Fruit fly (Drosophila melanogaster) whole organism, embryonic: Measurements from ENCODE around the gene CG17108.
A peak's percentile ranks its signal among the peaks of the same experiment; 100 is the strongest.

Experiments
- Aef1 ChIP-seq: fragments of 200-800 bp; sonication (Bioruptor generic); IDR thresholded peaks from 3 replicates; pipeline ENCODE4 v1.3.6; 2022; ENCODE audit warnings: missing biosample characterization, missing genetic modification characterization
- Antp ChIP-seq: fragments of 200-800 bp; sonication (Bioruptor generic); optimal IDR thresholded peaks from 3 replicates; lab custom pipeline; 2016; ENCODE audit warnings: missing biosample characterization, missing genetic modification characterization
- Atf3 ChIP-seq: fragments of 200-800 bp; sonication (Bioruptor generic); optimal IDR thresholded peaks from 3 replicates; lab custom pipeline; 2016; ENCODE audit warnings: missing biosample characterization, missing genetic modification characterization
- CG11398 ChIP-seq: fragments of 200-800 bp; sonication (Bioruptor generic); optimal IDR thresholded peaks from 2 replicates; lab custom pipeline; 2016; ENCODE audit warnings: missing biosample characterization, missing genetic modification characterization
- CG11696 ChIP-seq: fragments of 200-800 bp; sonication (Bioruptor generic); IDR thresholded peaks from 2 replicates; pipeline ENCODE4 v1.3.6; 2022; ENCODE audit warnings: missing biosample characterization, missing genetic modification characterization
- CG12299 ChIP-seq: fragments of 200-800 bp; sonication (Bioruptor generic); optimal IDR thresholded peaks from 2 replicates; lab custom pipeline; 2018; ENCODE audit warnings: missing biosample characterization, mild to moderate bottlenecking, missing genetic modification characterization
- CG15601 ChIP-seq: fragments of 200-800 bp; sonication (Bioruptor generic); optimal IDR thresholded peaks from 3 replicates; lab custom pipeline; 2019; ENCODE audit warnings: missing biosample characterization, mild to moderate bottlenecking, missing genetic modification characterization, moderate library complexity
- CG1792 ChIP-seq: fragments of 200-800 bp; sonication (Bioruptor generic); optimal IDR thresholded peaks from 2 replicates; lab custom pipeline; 2016; ENCODE audit warnings: missing biosample characterization, missing genetic modification characterization
- CG18011 ChIP-seq: fragments of 200-800 bp; sonication (Bioruptor generic); optimal IDR thresholded peaks from 2 replicates; lab custom pipeline; 2017; ENCODE audit warnings: missing biosample characterization, missing genetic modification characterization, mild to moderate bottlenecking, moderate library complexity, missing genotype
- CG2120 ChIP-seq: fragments of 200-800 bp; sonication (Bioruptor generic); optimal IDR thresholded peaks from 3 replicates; lab custom pipeline; 2016; ENCODE audit warnings: missing biosample characterization, missing genetic modification characterization
- CG3163 ChIP-seq: fragments of 200-800 bp; sonication (Bioruptor generic); optimal IDR thresholded peaks from 3 replicates; lab custom pipeline; 2016; ENCODE audit warnings: missing biosample characterization, missing genetic modification characterization
- CG32772 ChIP-seq: fragments of 200-800 bp; sonication (Bioruptor generic); IDR thresholded peaks from 2 replicates; pipeline ENCODE4 v1.3.6; 2022; ENCODE audit warnings: missing biosample characterization, missing genetic modification characterization
- CG34224 ChIP-seq: fragments of 200-800 bp; sonication (Bioruptor generic); IDR thresholded peaks from 3 replicates; pipeline ENCODE4 v1.3.6; 2022; ENCODE audit warnings: missing biosample characterization, missing genetic modification characterization; ENCODE audit not compliant: partially characterized antibody
- CG4404 ChIP-seq: fragments of 200-800 bp; sonication (Bioruptor generic); IDR thresholded peaks from 2 replicates; pipeline ENCODE4 v1.3.6; 2022; ENCODE audit warnings: missing biosample characterization, missing genetic modification characterization
- CG4730 ChIP-seq: fragments of 200-800 bp; sonication (Bioruptor generic); IDR thresholded peaks from 2 replicates; pipeline ENCODE4 v1.3.6; 2022; ENCODE audit warnings: missing biosample characterization, missing genetic modification characterization
- CG4854 ChIP-seq: fragments of 200-800 bp; sonication (Bioruptor generic); optimal IDR thresholded peaks from 2 replicates; lab custom pipeline; 2016; ENCODE audit warnings: missing biosample characterization, missing genetic modification characterization, inconsistent platforms
- CG6654 ChIP-seq: fragments of 200-800 bp; sonication (Bioruptor generic); optimal IDR thresholded peaks from 2 replicates; lab custom pipeline; 2017; ENCODE audit warnings: missing biosample characterization, mild to moderate bottlenecking, missing genetic modification characterization
- CG6683 ChIP-seq: fragments of 200-800 bp; sonication (Bioruptor generic); optimal IDR thresholded peaks from 2 replicates; lab custom pipeline; 2017; ENCODE audit warnings: missing biosample characterization, mild to moderate bottlenecking, missing genetic modification characterization, missing genetic modification reagents
- CG9437 ChIP-seq: fragments of 200-800 bp; sonication (Bioruptor generic); optimal IDR thresholded peaks from 2 replicates; lab custom pipeline; 2018; ENCODE audit warnings: missing biosample characterization, mild to moderate bottlenecking, missing genetic modification characterization
- CTCF ChIP-seq: fragments of 200-800 bp; sonication (Bioruptor generic); optimal IDR thresholded peaks from 2 replicates; lab custom pipeline; 2017; ENCODE audit warnings: missing biosample characterization, mild to moderate bottlenecking, missing genetic modification characterization, moderate library complexity
- Camta ChIP-seq: fragments of 200-800 bp; sonication (Bioruptor generic); optimal IDR thresholded peaks from 2 replicates; lab custom pipeline; 2016; ENCODE audit warnings: missing biosample characterization, missing genetic modification characterization
- CrebB ChIP-seq: fragments of 200-800 bp; sonication (Bioruptor generic); optimal IDR thresholded peaks from 3 replicates; lab custom pipeline; 2018; ENCODE audit warnings: missing biosample characterization, mild to moderate bottlenecking, missing genetic modification characterization
- Dp ChIP-seq: fragments of 200-800 bp; sonication (Bioruptor generic); optimal IDR thresholded peaks from 2 replicates; lab custom pipeline; 2018; ENCODE audit warnings: missing biosample characterization, mild to moderate bottlenecking, missing genetic modification characterization, moderate library complexity
- Dref ChIP-seq: fragments of 200-800 bp; sonication (Bioruptor generic); IDR thresholded peaks from 2 replicates; pipeline ENCODE4 v1.3.6; 2022; ENCODE audit warnings: missing biosample characterization, missing genetic modification characterization
- E2f2 ChIP-seq: fragments of 200-800 bp; sonication (Bioruptor generic); IDR thresholded peaks from 2 replicates; pipeline ENCODE4 v1.3.6; 2022; ENCODE audit warnings: missing biosample characterization, missing genetic modification characterization
- Fer1 ChIP-seq: fragments of 200-800 bp; sonication (Bioruptor generic); optimal IDR thresholded peaks from 2 replicates; lab custom pipeline; 2017; ENCODE audit warnings: missing biosample characterization, mild to moderate bottlenecking, missing genetic modification characterization
- Fer2 ChIP-seq: fragments of 200-800 bp; sonication (Bioruptor generic); optimal IDR thresholded peaks from 2 replicates; lab custom pipeline; 2018; ENCODE audit warnings: missing biosample characterization, mild to moderate bottlenecking, missing genetic modification characterization, moderate library complexity
- HLH3B ChIP-seq: fragments of 200-800 bp; sonication (Bioruptor generic); IDR thresholded peaks from 2 replicates; pipeline ENCODE4 v1.3.6; 2022; ENCODE audit warnings: missing biosample characterization, missing genetic modification characterization
- Mad ChIP-seq: fragments of 200-800 bp; sonication (Bioruptor generic); optimal IDR thresholded peaks from 2 replicates; lab custom pipeline; 2016; ENCODE audit warnings: missing biosample characterization, missing genetic modification characterization
- NK7.1 ChIP-seq: fragments of 200-800 bp; sonication (Bioruptor generic); optimal IDR thresholded peaks from 3 replicates; lab custom pipeline; 2016; ENCODE audit warnings: missing biosample characterization, missing genetic modification characterization
- Neu2 ChIP-seq: fragments of 200-800 bp; sonication (Bioruptor generic); optimal IDR thresholded peaks from 3 replicates; lab custom pipeline; 2016; ENCODE audit warnings: missing biosample characterization, missing genetic modification characterization, borderline replicate concordance
- Rx ChIP-seq: fragments of 200-800 bp; sonication (Bioruptor generic); IDR thresholded peaks from 2 replicates; pipeline ENCODE4 v1.3.6; 2022; ENCODE audit warnings: missing biosample characterization, missing genetic modification characterization
- Side ChIP-seq: fragments of 200-800 bp; sonication (Bioruptor generic); optimal IDR thresholded peaks from 2 replicates; lab custom pipeline; 2016; ENCODE audit warnings: missing biosample characterization, missing genetic modification characterization
- Sox100B ChIP-seq: fragments of 200-800 bp; sonication (Bioruptor generic); optimal IDR thresholded peaks from 3 replicates; lab custom pipeline; 2018; ENCODE audit warnings: missing biosample characterization, mild to moderate bottlenecking, missing genetic modification characterization
- Sox102F ChIP-seq: fragments of 200-800 bp; sonication (Bioruptor generic); optimal IDR thresholded peaks from 2 replicates; lab custom pipeline; 2018; ENCODE audit warnings: missing biosample characterization, mild to moderate bottlenecking, missing genetic modification characterization, moderate library complexity
- Spps ChIP-seq: fragments of 200-800 bp; sonication (Bioruptor generic); optimal IDR thresholded peaks from 2 replicates; lab custom pipeline; 2018; ENCODE audit warnings: missing biosample characterization, mild to moderate bottlenecking, missing genetic modification characterization
- chm ChIP-seq: fragments of 200-800 bp; sonication (Bioruptor generic); IDR thresholded peaks from 2 replicates; pipeline ENCODE4 v1.3.6; 2022; ENCODE audit warnings: missing biosample characterization, missing genetic modification characterization
- crol ChIP-seq: fragments of 200-800 bp; sonication (Bioruptor generic); IDR thresholded peaks from 2 replicates; pipeline ENCODE4 v1.3.6; 2022; ENCODE audit warnings: missing biosample characterization, missing genetic modification characterization
- dysf ChIP-seq: fragments of 200-800 bp; sonication (Bioruptor generic); IDR thresholded peaks from 3 replicates; pipeline ENCODE4 v1.3.6; 2022; ENCODE audit warnings: missing biosample characterization, missing genetic modification characterization
- gfzf ChIP-seq: fragments of 200-800 bp; sonication (Bioruptor generic); optimal IDR thresholded peaks from 2 replicates; lab custom pipeline; 2016; ENCODE audit warnings: missing biosample characterization, mild to moderate bottlenecking, missing genetic modification characterization, moderate library complexity
- hth ChIP-seq: fragments of >200 bp; optimal IDR thresholded peaks from 2 replicates; lab custom pipeline; 2017; ENCODE audit warnings: inconsistent platforms
- jigr1 ChIP-seq: fragments of 200-800 bp; sonication (Bioruptor generic); IDR thresholded peaks from 3 replicates; pipeline ENCODE4 v1.3.6; 2022; ENCODE audit warnings: missing biosample characterization, missing genetic modification characterization
- mirr ChIP-seq: fragments of 200-800 bp; sonication (Bioruptor generic); optimal IDR thresholded peaks from 3 replicates; lab custom pipeline; 2018; ENCODE audit warnings: missing biosample characterization, mild to moderate bottlenecking, missing genetic modification characterization
- nau ChIP-seq: fragments of 200-800 bp; sonication (Bioruptor generic); optimal IDR thresholded peaks from 3 replicates; lab custom pipeline; 2017; ENCODE audit warnings: missing biosample characterization, mild to moderate bottlenecking, missing genetic modification characterization, missing genetic modification reagents
- pan ChIP-seq, 4 experiments: fragments of >200 bp in 3 of 4; fragments of 200-800 bp in 1 of 4; sonication (Bioruptor generic) in 1 of 4; optimal IDR thresholded peaks in 3 of 4; IDR thresholded peaks in 1 of 4; 2 replicates each; pipeline versions ENCODE4 v1.3.6 to Lab custom; 2017 to 2022; ENCODE audit warnings: missing biosample characterization in 2 of 4, missing genetic modification characterization in 2 of 4, mixed read lengths in 1 of 4
- pnt ChIP-seq: fragments of 200-800 bp; sonication (Bioruptor generic); optimal IDR thresholded peaks from 3 replicates; lab custom pipeline; 2016; ENCODE audit warnings: missing biosample characterization, missing genetic modification characterization
- pum ChIP-seq: fragments of 200-800 bp; sonication (Bioruptor generic); optimal IDR thresholded peaks from 2 replicates; lab custom pipeline; 2016; ENCODE audit warnings: missing biosample characterization, missing genetic modification characterization
- pzg ChIP-seq: fragments of 200-800 bp; sonication (Bioruptor generic); optimal IDR thresholded peaks from 3 replicates; lab custom pipeline; 2018; ENCODE audit warnings: missing biosample characterization, mild to moderate bottlenecking, missing genetic modification characterization, moderate library complexity
- ro ChIP-seq: fragments of 200-800 bp; sonication (Bioruptor generic); IDR thresholded peaks from 2 replicates; pipeline ENCODE4 v1.3.6; 2022; ENCODE audit warnings: missing biosample characterization, missing genetic modification characterization
- run ChIP-seq: fragments of 200-800 bp; sonication (Bioruptor generic); optimal IDR thresholded peaks from 3 replicates; lab custom pipeline; 2018; ENCODE audit warnings: missing biosample characterization, mild to moderate bottlenecking, missing genetic modification characterization
- schlank ChIP-seq: fragments of 200-800 bp; sonication (Bioruptor generic); optimal IDR thresholded peaks from 2 replicates; lab custom pipeline; 2018; ENCODE audit warnings: missing biosample characterization, mild to moderate bottlenecking, missing genetic modification characterization
- vnd ChIP-seq: fragments of 200-800 bp; sonication (Bioruptor generic); IDR thresholded peaks from 3 replicates; pipeline ENCODE4 v1.3.6; 2022; ENCODE audit warnings: missing biosample characterization, missing genetic modification characterization; ENCODE audit not compliant: partially characterized antibody

CG17108 gene

DNA sequence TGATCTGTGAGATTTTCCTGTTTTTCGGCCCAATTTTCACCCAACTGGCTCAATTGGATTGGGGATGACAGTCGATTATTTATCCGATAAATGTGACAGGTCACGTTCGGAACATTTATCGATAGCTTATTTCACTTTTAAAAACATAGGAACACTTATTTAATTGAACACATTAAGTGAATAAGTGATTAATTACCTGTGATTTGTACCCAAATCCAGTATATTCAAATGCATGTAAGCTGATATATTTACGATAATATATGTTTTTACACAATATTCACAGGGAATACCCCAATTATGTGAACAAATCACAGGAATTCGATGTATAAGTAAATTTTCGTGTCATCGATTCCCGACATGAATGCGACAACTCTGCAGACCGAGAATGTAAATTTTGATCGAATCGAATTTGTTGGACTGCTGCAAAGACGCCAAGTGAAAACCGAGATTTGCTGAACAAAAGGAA, 38.5 kb upstream of the CG17108 start, which contains the start of the genes EMC3 and Dpy-30L1 (continued):
- TF ChIP-seq Dref (GFP tag; lab: Robert Waterston, UW) (peak; percentile 74), Sox102F (no peak), CTCF (GFP tag; lab: Kevin White, UChicago) (no peak), CG1792 (GFP tag; lab: Kevin White, UChicago) (peak; percentile 28), Sox100B (GFP tag; lab: Kevin White, UChicago) (no peak), gfzf (GFP tag; lab: Kevin White, UChicago) (peak; percentile 7), hth (lab: Kevin White, UChicago) (no peak), nau (no peak), pan (optimal IDR thresholded peaks at IDR 0.05; lab: Kevin White, UChicago) (no peak), pan (GFP tag; optimal IDR thresholded peaks at IDR 0.05 in 1 of 2, IDR thresholded peaks at IDR 0.05 in 1 of 2) (peak in 1 of 2 experiments; percentile 53), HLH3B (GFP tag; lab: Robert Waterston, UW) (no peak), CG3163 (GFP tag; lab: Kevin White, UChicago) (peak; percentile 12), CG4730 (GFP tag; lab: Robert Waterston, UW) (peak; percentile 32; the same call in 1 of the 2 replicates), CG6654 (no peak), Side (GFP tag; lab: Kevin White, UChicago) (peak; percentile 3), CG2120 (GFP tag; lab: Kevin White, UChicago) (peak; percentile 79), jigr1 (no peak), Spps (no peak), CG11696 (no peak), CG4404 (GFP tag; lab: Robert Waterston, UW) (no peak), CG18011 (peak; percentile 33), pzg (GFP tag; lab: Kevin White, UChicago) (peak; percentile 72), Fer1 (GFP tag; lab: Kevin White, UChicago) (peak; percentile 57), CG6683 (no peak), NK7.1 (GFP tag; lab: Kevin White, UChicago) (peak; percentile 26), dysf (GFP tag; lab: Robert Waterston, UW) (peak; percentile 57; the same call in 2 of the 3 replicates), CG34224 (GFP tag; lab: Robert Waterston, UW) (peak; percentile 81), Mad (GFP tag; lab: Kevin White, UChicago) (no peak), E2f2 (GFP tag; lab: Robert Waterston, UW) (peak; percentile 54; the same call in 1 of the 2 replicates), CG15601 (peak; percentile 79), mirr (GFP tag; lab: Kevin White, UChicago) (no peak), Antp (peak; percentile 57), chm (GFP tag; lab: Robert Waterston, UW) (no peak), Fer2 (tag; lab: Kevin White, UChicago) (peak; percentile 2), CG9437 (GFP tag; lab: Kevin White, UChicago) (no peak), crol (GFP tag; lab: Robert Waterston, UW) (no peak), Aef1 (GFP tag; lab: Robert Waterston, UW) (peak; percentile 36; the same call in 1 of the 3 replicates), Neu2 (GFP tag; lab: Kevin White, UChicago) (no peak), schlank (tag; lab: Kevin White, UChicago) (no peak), Camta (GFP tag; lab: Kevin White, UChicago) (peak; percentile 13), Atf3 (no peak), vnd (GFP tag; lab: Robert Waterston, UW) (peak; percentile 78), CG32772 (GFP tag; lab: Robert Waterston, UW) (no peak), Rx (GFP tag; lab: Robert Waterston, UW) (no peak), CG4854 (GFP tag; lab: Kevin White, UChicago) (peak; percentile 49), CG11398 (GFP tag; lab: Kevin White, UChicago) (no peak), CrebB (tag; lab: Kevin White, UChicago) (no peak), CG12299 (tag; lab: Kevin White, UChicago) (peak; percentile 15), ro (no peak), pum (peak; percentile 30), run (tag; lab: Kevin White, UChicago) (no peak), pnt (no peak), Dp (GFP tag; lab: Kevin White, UChicago) (peak; percentile 46)
